Worm (Caenorhabditis elegans) whole organism, L4 larva: ENCODE results near the gene trcs-1.
"Not testable (repeated sequence)": the region's sequence is repeated elsewhere in the genome, so short reads cannot be mapped to it uniquely, and the experiment has no call there.

Experiments
- F10B5.3 ChIP-seq: sonication (generic microtip); optimal IDR thresholded peaks from 2 replicates; lab custom pipeline; 2016; ENCODE audit warnings: mild to moderate bottlenecking, missing genetic modification characterization, missing compliant biosample characterization
- F26F4.8 ChIP-seq: fragments of 200-800 bp; sonication (Bioruptor generic); conservative IDR thresholded peaks from 2 replicates; pipeline ENCODE4 v1.3.6; 2022; ENCODE audit warnings: missing genetic modification characterization, missing compliant biosample characterization
- F44E2.7 ChIP-seq: fragments of 200-800 bp; sonication (Bioruptor generic); IDR thresholded peaks from 2 replicates; pipeline ENCODE4 v2.1.2; 2022; ENCODE audit warnings: missing genetic modification characterization, missing compliant biosample characterization
- F49E8.2 ChIP-seq: sonication (generic microtip); optimal IDR thresholded peaks from 2 replicates; lab custom pipeline; 2016; ENCODE audit warnings: missing compliant biosample characterization, mild to moderate bottlenecking, missing genetic modification characterization, borderline replicate concordance
- T20F7.1 ChIP-seq: fragments of 200-800 bp; sonication (Bioruptor generic); optimal IDR thresholded peaks from 2 replicates; lab custom pipeline; 2018; ENCODE audit warnings: mild to moderate bottlenecking, missing genetic modification characterization, missing compliant biosample characterization
- T26A8.4 ChIP-seq: fragments of 200-800 bp; sonication (Bioruptor generic); IDR thresholded peaks from 2 replicates; pipeline ENCODE4 v1.3.6; 2022; ENCODE audit warnings: missing genetic modification characterization, missing compliant biosample characterization
- Y5F2A.4 ChIP-seq: fragments of 200-800 bp; sonication (Bioruptor generic); optimal IDR thresholded peaks from 2 replicates; lab custom pipeline; 2018; ENCODE audit warnings: mild to moderate bottlenecking, missing genetic modification characterization, missing compliant biosample characterization
- ZK546.5 ChIP-seq, 2 experiments: sonication (generic microtip); optimal IDR thresholded peaks; 2 replicates each; lab custom pipeline; 2017; ENCODE audit warnings: missing biosample characterization in 2 of 2, missing genetic modification characterization in 2 of 2
- aha-1 ChIP-seq: fragments of 150-350 bp; peaks from one replicate; lab custom pipeline; 2014; ENCODE audit warnings: missing biosample characterization, missing genetic modification characterization
- aly-2 ChIP-seq: sonication (generic microtip); optimal IDR thresholded peaks from 2 replicates; lab custom pipeline; 2018; ENCODE audit warnings: missing biosample characterization, missing genetic modification characterization
- ceh-32 ChIP-seq: sonication (generic microtip); optimal IDR thresholded peaks from 2 replicates; lab custom pipeline; 2016; ENCODE audit warnings: mild to moderate bottlenecking, missing genetic modification characterization, missing compliant biosample characterization; ENCODE audit not compliant: poor library complexity
- ceh-44 ChIP-seq: fragments of 200-800 bp; sonication (Bioruptor generic); IDR thresholded peaks from 2 replicates; pipeline ENCODE4 v1.3.6; 2022; ENCODE audit warnings: missing genetic modification reagents, missing genetic modification characterization, missing compliant biosample characterization
- ceh-62 ChIP-seq: sonication (generic microtip); optimal IDR thresholded peaks from 2 replicates; lab custom pipeline; 2017; ENCODE audit warnings: missing biosample characterization, missing genetic modification characterization
- dmd-6 ChIP-seq: fragments of 200-800 bp; sonication (Bioruptor generic); IDR thresholded peaks from 2 replicates; pipeline ENCODE4 v1.3.6; 2022; ENCODE audit warnings: missing genetic modification reagents, missing genetic modification characterization, missing compliant biosample characterization
- fkh-10 ChIP-seq: fragments of 150-350 bp; optimal IDR thresholded peaks from 2 replicates; lab custom pipeline; 2014; ENCODE audit warnings: missing biosample characterization, missing genetic modification reagents, missing genetic modification characterization
- fos-1 ChIP-seq: fragments of 150-350 bp; optimal IDR thresholded peaks from 2 replicates; lab custom pipeline; 2014; ENCODE audit warnings: missing biosample characterization, missing genetic modification characterization
- hlh-11 ChIP-seq: fragments of 200-800 bp; sonication (Bioruptor generic); optimal IDR thresholded peaks from 2 replicates; lab custom pipeline; 2018; ENCODE audit warnings: mild to moderate bottlenecking, missing genetic modification characterization, missing compliant biosample characterization
- hmg-1.1 ChIP-seq: fragments of 200-800 bp; sonication (Bioruptor generic); IDR thresholded peaks from 2 replicates; pipeline ENCODE4 v1.3.6; 2022; ENCODE audit warnings: missing genetic modification reagents, missing genetic modification characterization, missing compliant biosample characterization
- lim-7 ChIP-seq: fragments of 200-800 bp; sonication (Bioruptor generic); IDR thresholded peaks from 2 replicates; pipeline ENCODE4 v1.3.6; 2022; ENCODE audit warnings: missing genetic modification characterization, missing compliant biosample characterization
- lin-1 ChIP-seq: fragments of 200-800 bp; sonication (Bioruptor generic); IDR thresholded peaks from 2 replicates; pipeline ENCODE4 v1.3.6; 2022; ENCODE audit warnings: missing genetic modification reagents, missing genetic modification characterization, missing compliant biosample characterization
- lin-29 ChIP-seq: fragments of 200-800 bp; sonication (Bioruptor generic); IDR thresholded peaks from 2 replicates; pipeline ENCODE4 v1.3.6; 2022; ENCODE audit warnings: missing genetic modification reagents, missing genetic modification characterization, missing compliant biosample characterization
- lin-38 ChIP-seq: fragments of 200-800 bp; sonication (Bioruptor generic); IDR thresholded peaks from 2 replicates; pipeline ENCODE4 v1.3.6; 2022; ENCODE audit warnings: missing genetic modification reagents, missing genetic modification characterization, missing compliant biosample characterization
- lir-3 ChIP-seq: sonication (generic microtip); optimal IDR thresholded peaks from 2 replicates; lab custom pipeline; 2016; ENCODE audit warnings: mild to moderate bottlenecking, missing genetic modification characterization, missing compliant biosample characterization
- lsy-2 ChIP-seq, 2 experiments: fragments of 150-350 bp in 1 of 2; sonication (generic microtip) in 1 of 2; optimal IDR thresholded peaks; 2 replicates each; lab custom pipeline; 2014 to 2017; ENCODE audit warnings: missing biosample characterization in 2 of 2, missing genetic modification characterization in 2 of 2
- mep-1 ChIP-seq: fragments of 150-350 bp; sonication (generic microtip); optimal IDR thresholded peaks from 3 replicates; lab custom pipeline; 2014; ENCODE audit warnings: missing biosample characterization, missing genetic modification characterization
- mes-2 ChIP-seq: sonication (generic microtip); optimal IDR thresholded peaks from 2 replicates; lab custom pipeline; 2016; ENCODE audit warnings: missing genotype, mild to moderate bottlenecking, missing genetic modification characterization, missing compliant biosample characterization; ENCODE audit not compliant: poor library complexity, severe bottlenecking
- mxl-2 ChIP-seq: fragments of 200-800 bp; sonication (Bioruptor generic); conservative IDR thresholded peaks from 2 replicates; pipeline ENCODE4 v1.3.6; 2022; ENCODE audit warnings: missing genetic modification reagents, missing genetic modification characterization, missing compliant biosample characterization
- nhr-10 ChIP-seq: fragments of 150-350 bp; optimal IDR thresholded peaks from 2 replicates; lab custom pipeline; 2014; ENCODE audit warnings: missing biosample characterization, missing genetic modification characterization
- nhr-28 ChIP-seq: fragments of 150-350 bp; optimal IDR thresholded peaks from 2 replicates; lab custom pipeline; 2014; ENCODE audit warnings: missing biosample characterization, missing genetic modification characterization
- nhr-41 ChIP-seq: fragments of 200-800 bp; sonication (Bioruptor generic); IDR thresholded peaks from 2 replicates; pipeline ENCODE4 v1.3.6; 2022; ENCODE audit warnings: missing genetic modification reagents, missing genetic modification characterization, missing compliant biosample characterization
- nhr-42 ChIP-seq: fragments of 200-800 bp; sonication (Bioruptor generic); IDR thresholded peaks from 2 replicates; pipeline ENCODE4 v1.3.6; 2022; ENCODE audit warnings: missing genetic modification characterization, missing compliant biosample characterization
- nhr-48 ChIP-seq: sonication (generic microtip); optimal IDR thresholded peaks from 2 replicates; lab custom pipeline; 2016; ENCODE audit warnings: mild to moderate bottlenecking, missing genetic modification characterization, missing compliant biosample characterization
- nhr-76 ChIP-seq: fragments of 150-350 bp; optimal IDR thresholded peaks from 2 replicates; lab custom pipeline; 2014; ENCODE audit warnings: missing biosample characterization, missing genetic modification characterization
- pha-4 ChIP-seq, 2 experiments: fragments of 150-350 bp in 1 of 2; fragments of 200-800 bp in 1 of 2; sonication (Bioruptor generic) in 1 of 2; IDR thresholded peaks in 1 of 2; optimal IDR thresholded peaks in 1 of 2; 2 replicates each; pipeline versions ENCODE4 v1.3.6 to Lab custom; 2014 to 2022; ENCODE audit warnings: missing genetic modification characterization in 2 of 2, missing genetic modification reagents in 2 of 2, missing biosample characterization in 1 of 2, missing compliant biosample characterization in 1 of 2
- set-16 ChIP-seq: fragments of 200-800 bp; sonication (Bioruptor generic); IDR thresholded peaks from 2 replicates; pipeline ENCODE4 v1.3.6; 2022; ENCODE audit warnings: missing genetic modification reagents, missing genetic modification characterization, missing compliant biosample characterization
- skn-1 ChIP-seq: fragments of 150-350 bp; optimal IDR thresholded peaks from 2 replicates; lab custom pipeline; 2014; ENCODE audit warnings: missing biosample characterization, missing genetic modification characterization
- snpc-4 ChIP-seq: fragments of 150-350 bp; optimal IDR thresholded peaks from 2 replicates; lab custom pipeline; 2014; ENCODE audit warnings: missing biosample characterization, missing genetic modification characterization
- spr-3 ChIP-seq: fragments of 200-800 bp; sonication (Bioruptor generic); optimal IDR thresholded peaks from 2 replicates; lab custom pipeline; 2018; ENCODE audit warnings: mild to moderate bottlenecking, missing genetic modification characterization, missing compliant biosample characterization
- tag-97 ChIP-seq: fragments of 200-800 bp; sonication (Bioruptor generic); IDR thresholded peaks from 2 replicates; pipeline ENCODE4 v1.3.6; 2022; ENCODE audit warnings: missing genetic modification characterization, missing compliant biosample characterization
- tra-1 ChIP-seq: fragments of 200-800 bp; sonication (Bioruptor generic); IDR thresholded peaks from 2 replicates; pipeline ENCODE4 v1.3.6; 2022; ENCODE audit warnings: missing genetic modification reagents, missing genetic modification characterization, missing compliant biosample characterization
- unc-62 ChIP-seq, 3 experiments: fragments of 150-350 bp in 1 of 3; sonication (generic microtip); optimal IDR thresholded peaks in 2 of 3; peaks in 1 of 3; 1 replicate in 1 of 3; 2 replicates in 2 of 3; lab custom pipeline; 2014 to 2017; ENCODE audit warnings: missing biosample characterization in 3 of 3, missing genetic modification characterization in 3 of 3, missing genetic modification reagents in 3 of 3, missing genotype in 1 of 3
- zag-1 ChIP-seq: fragments of 150-350 bp; optimal IDR thresholded peaks from 2 replicates; lab custom pipeline; 2014; ENCODE audit warnings: missing biosample characterization, missing genetic modification characterization
- zip-11 ChIP-seq: fragments of 200-800 bp; sonication (Bioruptor generic); IDR thresholded peaks from 2 replicates; pipeline ENCODE4 v1.3.6; 2022; ENCODE audit warnings: missing genetic modification characterization, missing compliant biosample characterization
- ztf-7 ChIP-seq: fragments of 150-350 bp; optimal IDR thresholded peaks from 2 replicates; lab custom pipeline; 2014; ENCODE audit warnings: missing biosample characterization, missing genetic modification characterization

Gene trcs-1

DNA sequence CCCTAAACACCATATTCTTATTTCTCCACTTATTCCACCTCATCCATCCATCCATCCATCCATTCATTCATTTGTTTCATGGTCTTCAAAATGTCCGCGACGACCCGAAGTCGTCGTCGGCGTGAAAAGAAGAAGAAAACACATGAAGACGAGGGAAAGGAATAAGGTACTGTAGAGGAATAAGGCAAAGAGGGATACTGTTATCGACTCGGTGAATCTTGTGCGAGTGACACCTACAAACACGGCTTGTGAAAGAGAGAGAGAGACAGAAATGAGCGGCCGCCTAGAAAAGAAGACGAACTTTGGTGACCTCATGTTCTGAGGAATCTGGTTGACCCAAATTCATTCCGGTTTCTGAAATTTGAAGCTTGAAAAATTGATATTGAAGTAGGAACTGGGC, 20.5 kb upstream of the trcs-1 start:
- TF ChIP-seq T20F7.1 (GFP tag; lab: Kevin White, UChicago) (no peak), fos-1 (no peak), tra-1 (no peak), lir-3 (tag; lab: Kevin White, UChicago) (no peak), ceh-44 (no peak), snpc-4 (tag; lab: Kevin White, UChicago) (no peak), ZK546.5 (tag; optimal IDR thresholded peaks at IDR 0.05; lab: Kevin White, UChicago) (no peak), mes-2 (no peak), set-16 (no peak), F26F4.8 (GFP tag; lab: Robert Waterston, UW) (no peak)

DNA sequence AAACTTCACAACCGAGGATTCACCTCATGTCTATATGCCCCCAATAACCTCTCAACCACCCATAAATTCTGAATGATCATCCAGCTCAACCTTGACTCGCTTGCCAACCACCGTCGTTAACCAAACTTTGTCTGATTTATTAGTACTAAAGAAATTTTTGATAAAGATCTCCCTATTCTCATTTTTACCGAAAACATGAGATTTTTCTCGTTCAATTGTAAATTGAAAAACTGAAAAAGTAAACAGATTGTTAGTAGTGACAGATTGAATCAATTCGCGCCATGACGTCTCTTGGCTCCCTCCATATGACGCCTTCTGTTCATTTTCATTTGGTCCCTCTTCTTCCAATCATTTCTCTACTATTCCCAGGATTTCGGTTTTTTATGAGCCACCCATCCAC, 19.3 kb upstream of the trcs-1 start:
- TF ChIP-seq nhr-76 (tag; lab: Kevin White, UChicago) = no peak
- no peak for TF ChIP-seq nhr-41
- TF ChIP-seq zip-11 (GFP tag; lab: Robert Waterston, UW) = no peak
- no peak for TF ChIP-seq nhr-42
- TF ChIP-seq hmg-1.1 (GFP tag; lab: Robert Waterston, UW) = no peak
- TF ChIP-seq lsy-2 (tag; optimal IDR thresholded peaks at IDR 0.05; lab: Kevin White, UChicago) = no peak
- TF ChIP-seq spr-3 (GFP tag; lab: Kevin White, UChicago) = no peak
- no peak for TF ChIP-seq lin-38
- TF ChIP-seq lin-29 (GFP tag; lab: Robert Waterston, UW) = no peak
- no peak for TF ChIP-seq F10B5.3 (tag; lab: Kevin White, UChicago)
- no peak for TF ChIP-seq lim-7 (GFP tag; lab: Robert Waterston, UW)
- TF ChIP-seq fkh-10 = no peak

DNA sequence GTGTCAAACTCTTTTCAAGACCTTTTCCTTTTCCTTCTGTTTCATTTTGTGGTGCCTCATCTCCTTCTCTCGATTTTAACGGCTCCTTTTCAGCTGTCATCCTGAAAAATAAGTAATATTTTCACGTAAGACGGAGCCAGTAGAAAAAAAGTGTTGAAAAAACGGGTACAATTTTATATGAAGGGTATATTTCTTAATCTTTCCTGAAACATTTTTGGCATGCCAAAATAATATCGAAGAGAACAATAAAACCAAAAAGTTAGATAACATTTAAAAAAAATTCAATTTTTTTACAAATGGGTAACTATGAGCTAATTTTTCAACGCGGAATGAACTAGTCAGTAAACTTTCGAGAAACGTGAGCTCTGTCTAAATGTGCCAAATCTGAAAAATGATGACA, 13.0 kb upstream of the trcs-1 start, which contains the start of gene aat-1:
aat-1 (minus strand) TSS at position 101 of the 400 bp plus-strand sequence.
- TF ChIP-seq zag-1 (tag; lab: Kevin White, UChicago) (no peak), fkh-10 (no peak), F44E2.7 (GFP tag; lab: Robert Waterston, UW) (no peak), mes-2 (no peak), fos-1 (no peak), aha-1 (tag; lab: Kevin White, UChicago) (no peak), mep-1 (tag; lab: Kevin White, UChicago) (no peak), nhr-10 (tag; lab: Kevin White, UChicago) (no peak), lin-1 (no peak), tag-97 (no peak), lir-3 (tag; lab: Kevin White, UChicago) (no peak), lin-38 (no peak), ceh-62 (tag; lab: Kevin White, UChicago) (no peak), pha-4 (GFP tag; IDR thresholded peaks at IDR 0.05; lab: Robert Waterston, UW) (no peak), pha-4 (tag; optimal IDR thresholded peaks at IDR 0.05; lab: Kevin White, UChicago) (no peak), skn-1 (no peak), T20F7.1 (GFP tag; lab: Kevin White, UChicago) (no peak), nhr-28 (tag; lab: Kevin White, UChicago) (no peak)

DNA sequence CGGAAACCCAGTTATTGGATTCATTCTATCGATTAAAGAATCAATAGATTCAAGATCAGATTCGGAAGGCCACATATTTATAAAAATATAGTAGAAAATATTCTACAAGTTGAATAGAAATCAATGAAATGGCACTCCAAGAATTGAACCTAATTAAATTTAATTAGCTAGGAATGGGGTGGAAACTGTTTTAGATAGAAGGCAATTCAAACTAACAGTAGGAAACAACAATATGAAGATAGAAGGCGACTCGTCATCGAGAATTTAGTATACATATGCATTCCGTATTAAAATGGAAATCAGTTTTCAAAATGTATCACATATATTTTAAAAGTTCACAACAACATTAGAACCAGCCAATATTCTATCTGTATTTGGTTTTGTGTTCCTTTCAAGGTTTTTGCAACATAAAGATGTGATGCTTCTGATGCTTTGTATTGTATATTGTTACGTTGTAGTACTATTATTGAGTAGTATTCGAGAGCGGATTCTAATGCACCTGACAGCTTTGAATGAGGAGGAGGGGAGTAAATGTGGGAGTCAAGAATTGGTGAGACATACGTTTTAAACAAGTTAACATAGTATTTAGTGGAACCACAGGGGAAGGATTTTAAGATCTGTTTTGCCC, 7.3 kb upstream of the trcs-1 start, which contains the start of the genes F27C8.3 and F27C8.2:
F27C8.3 (minus strand) TSS at position 101 of the 628 bp plus-strand sequence.
F27C8.2 (plus strand) TSS at position 578 of the 628 bp plus-strand sequence.
- TF ChIP-seq unc-62 (GFP tag; optimal IDR thresholded peaks at IDR 0.05 in 1 of 2; lab: Kevin White, UChicago) = peak in 1 of 2 experiments; percentile 4
- not testable (repeated sequence) for TF ChIP-seq unc-62 (tag; optimal IDR thresholded peaks at IDR 0.05; lab: Kevin White, UChicago)

DNA sequence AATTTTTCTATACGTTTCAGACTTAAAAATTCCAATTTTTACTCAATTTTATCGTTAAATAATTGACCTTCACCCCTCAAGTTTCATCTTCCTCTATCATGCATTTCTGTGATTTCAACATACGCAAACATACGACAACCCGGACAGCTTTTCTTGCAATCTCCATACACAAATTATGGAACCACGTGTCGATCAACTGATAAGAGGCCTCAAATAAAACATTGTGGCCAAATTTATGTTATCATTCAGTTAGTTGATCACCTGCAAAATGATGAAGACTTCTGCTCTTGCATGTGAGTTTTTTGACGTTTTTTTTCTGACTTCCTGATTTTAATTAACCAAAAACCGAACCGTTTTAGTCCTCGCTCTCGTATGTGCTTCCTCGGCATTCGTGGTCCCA, 4.8 kb upstream of the trcs-1 start, which contains the start of gene spp-18:
spp-18 (plus strand) TSS at position 257 of the 400 bp plus-strand sequence.
- TF ChIP-seq ceh-32 (tag; lab: Kevin White, UChicago) = no peak
- TF ChIP-seq hlh-11 (tag; lab: Kevin White, UChicago) = no peak
- TF ChIP-seq mes-2 = no peak
- TF ChIP-seq F44E2.7 (GFP tag; lab: Robert Waterston, UW) = no peak
- no peak for TF ChIP-seq F49E8.2
- no peak for TF ChIP-seq T26A8.4
- peak; percentile 90 for TF ChIP-seq dmd-6
- TF ChIP-seq T20F7.1 (GFP tag; lab: Kevin White, UChicago) = no peak
- no peak for TF ChIP-seq nhr-48 (tag; lab: Kevin White, UChicago)
- no peak for TF ChIP-seq ztf-7 (tag; lab: Kevin White, UChicago)
- no peak for TF ChIP-seq mxl-2
- TF ChIP-seq lir-3 (tag; lab: Kevin White, UChicago) = no peak
- no peak for TF ChIP-seq Y5F2A.4 (GFP tag; lab: Kevin White, UChicago)
- no peak for TF ChIP-seq snpc-4 (tag; lab: Kevin White, UChicago)
- TF ChIP-seq aly-2 = no peak
